Fruit fly (Drosophila melanogaster) whole organism, wandering third instar larva: ENCODE measurements around the gene eIF3a.

Source experiments
- CrebA ChIP-seq: fragments of 200-800 bp; sonication (Bioruptor generic); optimal IDR thresholded peaks from 2 replicates; lab custom pipeline; 2016; ENCODE audit warnings: missing biosample characterization, mild to moderate bottlenecking, missing genetic modification characterization, borderline replicate concordance
- HLH106 ChIP-seq: fragments of 200-800 bp; optimal IDR thresholded peaks from 3 replicates; lab custom pipeline; 2019; ENCODE audit warnings: missing biosample characterization, mild to moderate bottlenecking, missing genetic modification characterization, moderate library complexity
- Hr78 ChIP-seq: fragments of >200 bp; optimal IDR thresholded peaks from 2 replicates; lab custom pipeline; 2017; ENCODE audit warnings: missing biosample characterization, missing genetic modification characterization
- OdsH ChIP-seq: fragments of 200-800 bp; sonication (Bioruptor generic); optimal IDR thresholded peaks from 2 replicates; lab custom pipeline; 2016; ENCODE audit warnings: missing biosample characterization, mild to moderate bottlenecking, missing genetic modification characterization
- brk ChIP-seq: fragments of 200-800 bp; sonication (Bioruptor generic); optimal IDR thresholded peaks from 2 replicates; lab custom pipeline; 2016; ENCODE audit warnings: missing biosample characterization, mild to moderate bottlenecking, missing genetic modification characterization
- dsf ChIP-seq: sonication (Bioruptor generic); optimal IDR thresholded peaks from 2 replicates; lab custom pipeline; 2016; ENCODE audit warnings: missing biosample characterization, missing genetic modification characterization, borderline replicate concordance
- fru ChIP-seq: fragments of 200-800 bp; sonication (Bioruptor generic); optimal IDR thresholded peaks from 3 replicates; lab custom pipeline; 2016; ENCODE audit warnings: missing biosample characterization, mild to moderate bottlenecking, missing genetic modification characterization
- h ChIP-seq: fragments of 200-800 bp; sonication (Bioruptor generic); optimal IDR thresholded peaks from 3 replicates; lab custom pipeline; 2016; ENCODE audit warnings: missing biosample characterization, mild to moderate bottlenecking, missing genetic modification characterization
- lola ChIP-seq: fragments of >200 bp; optimal IDR thresholded peaks from 2 replicates; lab custom pipeline; 2017; ENCODE audit warnings: missing biosample characterization, missing genetic modification characterization
- tai ChIP-seq: sonication (Bioruptor generic); optimal IDR thresholded peaks from 2 replicates; lab custom pipeline; 2016; ENCODE audit warnings: missing biosample characterization, missing genetic modification characterization
- usp ChIP-seq: fragments of >200 bp; optimal IDR thresholded peaks from 2 replicates; lab custom pipeline; 2017; ENCODE audit warnings: missing biosample characterization, missing genetic modification characterization

DNA sequence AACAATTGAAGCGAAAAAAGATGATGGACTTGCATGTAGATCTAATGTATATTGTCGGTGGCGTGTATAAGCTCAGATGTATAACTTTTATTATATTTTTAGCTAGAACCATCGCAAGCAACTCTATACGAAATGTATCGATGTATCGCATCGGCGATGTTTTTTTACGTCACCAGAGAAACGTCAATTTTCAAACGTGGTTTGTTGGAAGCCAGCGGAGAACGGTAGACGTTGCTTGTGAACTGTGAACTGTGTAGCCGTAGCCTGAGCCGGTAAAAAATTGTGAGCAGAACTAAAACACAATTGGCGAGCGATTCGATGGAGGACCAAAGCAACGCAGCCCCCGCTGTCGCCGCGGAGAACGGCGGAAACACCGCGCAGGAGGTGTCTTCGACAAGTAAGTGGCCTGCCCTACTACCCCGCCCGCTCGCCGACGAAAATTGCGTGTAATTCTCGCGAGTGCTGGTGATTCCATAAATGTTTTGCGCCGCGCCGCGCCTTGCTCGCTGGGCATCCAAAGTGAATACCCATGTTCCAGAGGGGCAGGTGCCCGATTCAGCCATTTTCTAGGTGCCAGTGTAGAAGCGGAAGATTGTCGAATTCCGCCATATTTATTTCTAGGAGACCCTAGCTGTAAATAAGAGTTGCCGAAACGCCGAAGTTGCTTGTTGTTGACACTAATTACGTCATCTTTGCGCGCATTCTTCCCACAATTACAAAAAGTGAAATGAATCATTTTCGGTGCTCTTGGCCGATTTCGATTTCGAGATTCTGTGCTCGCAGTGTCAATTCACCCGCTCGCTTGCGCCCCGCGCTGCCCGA lies 30.6 kb downstream of the eIF3a start, which contains the start of gene lost:
- TF ChIP-seq fru (GFP tag; lab: Kevin White, UChicago): no peak
- no peak for TF ChIP-seq lola (GFP tag; lab: Kevin White, UChicago)
- TF ChIP-seq usp (GFP tag; lab: Kevin White, UChicago): no peak
- TF ChIP-seq CrebA (GFP tag; lab: Kevin White, UChicago): no peak
- TF ChIP-seq brk (GFP tag; lab: Kevin White, UChicago): no peak
- no peak for TF ChIP-seq tai (GFP tag; lab: Kevin White, UChicago)
- peak; percentile 25 for TF ChIP-seq dsf
- TF ChIP-seq h (GFP tag; lab: Kevin White, UChicago): no peak
- TF ChIP-seq HLH106 (tag; lab: Kevin White, UChicago): peak; percentile 29
- TF ChIP-seq OdsH (GFP tag; lab: Kevin White, UChicago): no peak
- no peak for TF ChIP-seq Hr78
